Worm (Caenorhabditis elegans) whole organism, young adult: Measurements from ENCODE around the gene T02B11.6.

Experiments
- nfyb-1 ChIP-seq: fragments of 200-800 bp; sonication (Bioruptor generic); IDR thresholded peaks from 2 replicates; pipeline ENCODE4 v1.3.6; 2022; ENCODE audit warnings: missing genetic modification reagents, missing genetic modification characterization, missing compliant biosample characterization
- snpc-1.3 ChIP-seq: sonication (generic microtip); optimal IDR thresholded peaks from 2 replicates; lab custom pipeline; 2017; ENCODE audit warnings: missing genetic modification characterization, mild to moderate bottlenecking, missing compliant biosample characterization, antibody characterized with exemption, moderate library complexity, missing genotype, missing genetic modification reagents; ENCODE audit not compliant: insufficient read depth

DNA sequence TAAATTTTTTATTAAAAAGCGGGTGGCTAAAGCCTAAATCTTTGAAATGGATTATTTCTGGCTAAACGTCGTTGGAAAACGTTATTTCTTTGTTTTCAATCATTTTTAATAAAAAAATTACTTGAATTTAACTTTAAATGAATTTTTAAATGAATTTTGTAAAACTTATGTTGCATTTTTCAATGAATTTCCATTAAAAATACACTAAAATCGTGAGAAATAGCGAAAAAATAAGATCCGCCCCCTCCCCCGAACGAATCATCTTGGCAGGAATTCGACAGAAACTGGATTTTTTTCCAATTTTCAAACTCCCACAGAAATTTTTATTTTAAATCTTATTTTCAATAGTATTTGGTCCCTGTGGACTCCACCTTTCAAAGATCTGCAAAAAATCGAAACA is 9.9 kb downstream of the T02B11.6 start, which contains the start of gene srg-53:
- TF ChIP-seq nfyb-1 (GFP tag; lab: Robert Waterston, UW) (no peak), snpc-1.3 (no peak)
